Worm (Caenorhabditis elegans) whole organism, mixed stage, embryonic: ENCODE results near the gene Y116F11A.6.
"Not testable (repeated sequence)": the region's sequence is repeated elsewhere in the genome, so short reads cannot be mapped to it uniquely, and the experiment has no call there.

ENCODE experiments used
- M03D4.4 ChIP-seq: sonication (generic microtip); optimal IDR thresholded peaks from 2 replicates; lab custom pipeline; 2017; ENCODE audit warnings: mild to moderate bottlenecking, missing genetic modification characterization, missing compliant biosample characterization
- bed-3 ChIP-seq: fragments of 200-800 bp; sonication (Bioruptor generic); optimal IDR thresholded peaks from 3 replicates; lab custom pipeline; 2018; ENCODE audit warnings: mild to moderate bottlenecking, missing genetic modification characterization, moderate library complexity, missing compliant biosample characterization
- blmp-1 ChIP-seq: fragments of 150-350 bp; optimal IDR thresholded peaks from 2 replicates; lab custom pipeline; 2014; ENCODE audit warnings: missing biosample characterization, missing genetic modification characterization
- ceh-39 ChIP-seq: fragments of 150-350 bp; optimal IDR thresholded peaks from 2 replicates; lab custom pipeline; 2014; ENCODE audit warnings: missing biosample characterization, missing genetic modification characterization
- ceh-43 ChIP-seq: fragments of 200-800 bp; sonication (Bioruptor generic); optimal IDR thresholded peaks from 2 replicates; lab custom pipeline; 2018; ENCODE audit warnings: mild to moderate bottlenecking, missing genetic modification characterization, moderate library complexity, missing compliant biosample characterization
- ceh-83 ChIP-seq: fragments of 200-800 bp; sonication (Bioruptor generic); optimal IDR thresholded peaks from 2 replicates; lab custom pipeline; 2018; ENCODE audit warnings: mild to moderate bottlenecking, missing genetic modification characterization, missing compliant biosample characterization
- ces-1 ChIP-seq: fragments of 150-350 bp; optimal IDR thresholded peaks from 2 replicates; lab custom pipeline; 2014; ENCODE audit warnings: missing biosample characterization, missing genetic modification reagents, missing genetic modification characterization
- cnd-1 ChIP-seq: fragments of 200-800 bp; sonication (Bioruptor generic); optimal IDR thresholded peaks from 2 replicates; lab custom pipeline; 2018; ENCODE audit warnings: mild to moderate bottlenecking, missing genetic modification characterization, missing compliant biosample characterization
- drap-1 ChIP-seq: fragments of 200-800 bp; sonication (Bioruptor generic); optimal IDR thresholded peaks from 3 replicates; lab custom pipeline; 2018; ENCODE audit warnings: mild to moderate bottlenecking, missing genetic modification characterization, missing compliant biosample characterization
- elt-1 ChIP-seq: sonication (generic microtip); optimal IDR thresholded peaks from 2 replicates; lab custom pipeline; 2017; ENCODE audit warnings: missing genetic modification characterization, mild to moderate bottlenecking, missing compliant biosample characterization, antibody characterized with exemption, moderate library complexity, borderline replicate concordance; ENCODE audit not compliant: insufficient read depth
- elt-3 ChIP-seq: fragments of 150-350 bp; optimal IDR thresholded peaks from 2 replicates; lab custom pipeline; 2014; ENCODE audit warnings: missing biosample characterization, missing genetic modification characterization
- ham-2 ChIP-seq: fragments of 200-800 bp; sonication (Bioruptor generic); optimal IDR thresholded peaks from 2 replicates; lab custom pipeline; 2018; ENCODE audit warnings: mild to moderate bottlenecking, missing genetic modification characterization, missing compliant biosample characterization
- lin-13 ChIP-seq: fragments of 150-350 bp; optimal IDR thresholded peaks from 2 replicates; lab custom pipeline; 2014; ENCODE audit warnings: missing biosample characterization, missing genetic modification characterization
- lin-32 ChIP-seq: fragments of 200-800 bp; sonication (Bioruptor generic); optimal IDR thresholded peaks from 2 replicates; lab custom pipeline; 2018; ENCODE audit warnings: mild to moderate bottlenecking, missing genetic modification characterization, missing compliant biosample characterization
- lsy-2 ChIP-seq: fragments of 150-350 bp; optimal IDR thresholded peaks from 2 replicates; lab custom pipeline; 2014; ENCODE audit warnings: missing biosample characterization, missing genetic modification characterization
- mab-5 ChIP-seq: fragments of 150-350 bp; optimal IDR thresholded peaks from 2 replicates; lab custom pipeline; 2014; ENCODE audit warnings: missing biosample characterization, missing genetic modification characterization
- mep-1 ChIP-seq: fragments of 150-350 bp; optimal IDR thresholded peaks from 2 replicates; lab custom pipeline; 2017; ENCODE audit warnings: missing biosample characterization, missing genetic modification reagents, missing genetic modification characterization, inconsistent platforms
- mls-2 ChIP-seq: sonication (generic microtip); optimal IDR thresholded peaks from 2 replicates; lab custom pipeline; 2016; ENCODE audit warnings: mild to moderate bottlenecking, missing genetic modification characterization, moderate library complexity, missing compliant biosample characterization
- nhr-12 ChIP-seq: fragments of 150-350 bp; optimal IDR thresholded peaks from 2 replicates; lab custom pipeline; 2014; ENCODE audit warnings: missing biosample characterization, missing genetic modification characterization
- nhr-2 ChIP-seq: fragments of 150-350 bp; optimal IDR thresholded peaks from 2 replicates; lab custom pipeline; 2014; ENCODE audit warnings: missing biosample characterization, missing genetic modification characterization
- pha-4 ChIP-seq: fragments of 150-350 bp; optimal IDR thresholded peaks from 2 replicates; lab custom pipeline; 2018; ENCODE audit warnings: missing biosample characterization, missing genetic modification reagents, missing genetic modification characterization
- sem-2 ChIP-seq: fragments of 200-800 bp; sonication (Bioruptor generic); optimal IDR thresholded peaks from 2 replicates; lab custom pipeline; 2018; ENCODE audit warnings: mild to moderate bottlenecking, missing genetic modification characterization, missing compliant biosample characterization
- snpc-4 ChIP-seq: fragments of 150-350 bp; optimal IDR thresholded peaks from 2 replicates; lab custom pipeline; 2014; ENCODE audit warnings: missing biosample characterization, missing genetic modification characterization
- sptf-1 ChIP-seq: sonication (generic microtip); optimal IDR thresholded peaks from 2 replicates; lab custom pipeline; 2017; ENCODE audit warnings: mild to moderate bottlenecking, missing genetic modification characterization, moderate library complexity, missing compliant biosample characterization
- tbx-8 ChIP-seq: fragments of 200-800 bp; sonication (Bioruptor generic); optimal IDR thresholded peaks from 2 replicates; lab custom pipeline; 2018; ENCODE audit warnings: mild to moderate bottlenecking, missing genetic modification characterization, moderate library complexity, missing compliant biosample characterization
- unc-120 ChIP-seq: sonication (generic microtip); optimal IDR thresholded peaks from 2 replicates; lab custom pipeline; 2017; ENCODE audit warnings: missing genetic modification characterization, missing compliant biosample characterization; ENCODE audit not compliant: poor library complexity, severe bottlenecking
- unc-39 ChIP-seq: fragments of 150-350 bp; optimal IDR thresholded peaks from 2 replicates; lab custom pipeline; 2014; ENCODE audit warnings: missing biosample characterization, missing genetic modification characterization
- unc-62 ChIP-seq: fragments of 150-350 bp; optimal IDR thresholded peaks from 2 replicates; lab custom pipeline; 2014; ENCODE audit warnings: missing biosample characterization, missing genetic modification reagents, missing genetic modification characterization
- zip-8 ChIP-seq: fragments of 150-350 bp; optimal IDR thresholded peaks from 2 replicates; lab custom pipeline; 2014; ENCODE audit warnings: missing biosample characterization, missing genetic modification characterization
- ztf-11 ChIP-seq: fragments of 150-350 bp; optimal IDR thresholded peaks from 2 replicates; lab custom pipeline; 2014; ENCODE audit warnings: missing biosample characterization, missing genetic modification characterization

The Y116F11A.6 gene

DNA sequence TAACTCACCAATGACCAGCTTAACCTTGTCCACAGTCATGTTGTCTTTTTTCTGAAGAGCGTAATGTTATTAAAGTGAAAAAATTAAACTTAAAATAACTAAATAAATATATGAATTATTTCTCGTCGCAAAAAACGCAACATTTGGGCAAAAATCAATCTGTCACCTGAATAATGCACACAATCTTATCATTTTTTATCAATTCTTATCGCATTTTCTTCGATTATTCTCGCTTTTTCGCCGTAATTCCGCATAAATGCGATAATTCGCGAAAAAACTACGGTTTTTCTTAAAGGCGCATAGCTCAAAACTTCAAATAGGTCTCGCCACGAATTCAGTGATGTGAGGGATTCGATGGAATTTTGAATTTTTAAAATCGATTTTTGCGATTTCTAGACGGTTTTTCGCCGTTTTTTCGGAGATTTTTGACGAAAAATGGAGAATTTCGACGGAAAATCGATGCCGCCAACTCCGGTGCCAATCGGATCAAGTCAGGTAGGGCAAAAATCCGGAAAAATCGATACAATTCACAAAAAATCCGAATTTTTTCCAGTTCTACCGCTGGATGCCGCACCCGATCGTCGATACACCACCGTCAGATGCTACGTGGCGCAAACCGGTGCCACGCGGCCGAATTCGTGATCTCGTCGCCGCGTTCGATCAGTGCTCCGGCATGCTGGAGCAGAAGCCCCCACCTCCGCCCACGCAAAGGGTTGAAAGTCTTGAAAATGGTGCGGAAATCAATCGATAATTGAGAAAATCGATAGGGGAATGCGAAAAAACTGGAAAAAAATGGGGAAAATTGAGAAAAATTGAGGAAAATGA, 21.8 kb upstream of the Y116F11A.6 start, which contains the start of the genes Y43F8C.13 and ani-3:
TSS of gene Y43F8C.13 (minus strand) at position 51 of the 825 bp plus-strand sequence.
TSS of gene ani-3 (plus strand) at position 385 of the 825 bp plus-strand sequence.
- TF ChIP-seq blmp-1 (tag; lab: Kevin White, UChicago) (no peak), lin-32 (GFP tag; lab: Kevin White, UChicago) (no peak), nhr-2 (tag; lab: Kevin White, UChicago) (no peak), lin-13 (tag; lab: Kevin White, UChicago) (no peak), mls-2 (no peak), ceh-43 (no peak), lsy-2 (tag; lab: Kevin White, UChicago) (no peak), unc-39 (tag; lab: Kevin White, UChicago) (no peak), M03D4.4 (tag; lab: Kevin White, UChicago) (no peak), sem-2 (GFP tag; lab: Kevin White, UChicago) (no peak), ceh-39 (no peak)
- TF ChIP-seq, all 35 proteins: peak for 0

DNA sequence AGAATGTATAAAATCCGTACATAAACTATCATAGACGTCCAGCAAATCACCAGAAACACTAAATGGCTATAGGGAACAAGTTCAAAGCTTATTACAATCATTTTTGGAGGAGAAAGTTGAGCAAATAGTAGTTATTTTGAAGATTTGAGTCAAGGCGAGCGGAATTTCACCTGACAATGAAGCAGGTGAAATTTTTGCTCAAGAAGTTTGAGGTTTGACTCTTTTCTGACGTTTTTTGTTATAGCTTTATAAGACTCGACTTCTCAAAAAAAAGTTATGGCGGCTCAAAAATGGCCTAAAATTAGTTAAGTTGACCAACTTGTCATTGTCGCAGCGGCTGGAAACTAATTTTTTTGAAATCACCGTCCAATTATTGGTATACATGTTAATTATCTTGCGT, 10.5 kb upstream of the Y116F11A.6 start, which contains the start of gene srv-3:
TSS of gene srv-3 (minus strand) at position 101 of the 400 bp plus-strand sequence.
- TF ChIP-seq mep-1 (no peak), bed-3 (GFP tag; lab: Kevin White, UChicago) (no peak)
- TF ChIP-seq, all 35 proteins: peak for 0

DNA sequence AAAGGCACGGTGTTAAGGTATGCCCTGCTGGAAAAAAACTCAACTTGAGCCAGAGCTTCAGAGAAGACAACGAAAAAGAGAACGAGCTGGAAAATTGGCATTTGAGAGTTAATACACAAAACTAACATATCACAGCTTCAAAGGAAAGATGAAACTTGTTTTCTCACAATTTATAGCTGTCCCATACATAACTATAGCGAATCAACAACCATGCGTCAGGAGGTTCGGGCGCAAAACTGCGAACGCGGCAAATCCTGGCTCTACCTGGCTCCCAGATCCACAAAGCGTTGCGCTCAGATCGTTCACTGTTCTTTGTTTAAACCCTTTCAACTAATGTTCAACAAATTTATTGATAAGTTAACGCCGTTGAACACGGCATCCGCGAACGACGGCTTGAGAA, 8.8 kb upstream of the Y116F11A.6 start, which contains the start of gene Y43F8C.15:
TSS of gene Y43F8C.15 (minus strand) at position 101 of the 400 bp plus-strand sequence.
- not testable (repeated sequence) for TF ChIP-seq lin-32 (GFP tag; lab: Kevin White, UChicago); zip-8 (tag; lab: Kevin White, UChicago); blmp-1 (tag; lab: Kevin White, UChicago)
- TF ChIP-seq, all 35 proteins: peak for 0; not testable (repeated sequence) for 35

DNA sequence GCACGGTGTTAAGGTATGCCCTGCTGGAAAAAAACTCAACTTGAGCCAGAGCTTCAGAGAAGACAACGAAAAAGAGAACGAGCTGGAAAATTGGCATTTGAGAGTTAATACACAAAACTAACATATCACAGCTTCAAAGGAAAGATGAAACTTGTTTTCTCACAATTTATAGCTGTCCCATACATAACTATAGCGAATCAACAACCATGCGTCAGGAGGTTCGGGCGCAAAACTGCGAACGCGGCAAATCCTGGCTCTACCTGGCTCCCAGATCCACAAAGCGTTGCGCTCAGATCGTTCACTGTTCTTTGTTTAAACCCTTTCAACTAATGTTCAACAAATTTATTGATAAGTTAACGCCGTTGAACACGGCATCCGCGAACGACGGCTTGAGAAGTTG, 7.7 kb upstream of the Y116F11A.6 start, which contains the start of gene Y43F8C.23:
TSS of gene Y43F8C.23 (minus strand) at position 101 of the 400 bp plus-strand sequence.
- not testable (repeated sequence) for TF ChIP-seq drap-1; nhr-12 (tag; lab: Kevin White, UChicago); sptf-1 (tag; lab: Kevin White, UChicago)
- TF ChIP-seq, all 35 proteins: peak for 0; not testable (repeated sequence) for 35

DNA sequence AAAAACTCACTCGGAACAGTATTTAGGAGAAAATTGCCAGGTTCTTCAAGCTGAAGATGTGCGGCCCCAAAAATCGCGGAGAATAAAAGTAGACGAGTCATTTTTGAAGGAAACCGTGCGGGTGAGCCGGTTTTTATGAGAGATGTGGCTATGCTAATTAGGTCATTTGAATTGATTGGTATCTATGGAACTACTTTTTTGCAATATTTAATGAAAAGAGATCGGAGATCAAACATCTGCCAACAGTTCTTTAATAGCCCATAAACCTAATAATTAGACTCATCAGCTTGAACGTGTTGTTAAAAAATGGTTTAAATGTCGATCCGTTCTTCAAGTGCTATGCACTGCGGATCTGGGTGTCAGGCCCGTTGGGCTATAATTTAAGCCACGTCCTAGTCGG, 3.9 kb upstream of the Y116F11A.6 start, which contains the start of gene Y43F8C.16:
TSS of gene Y43F8C.16 (minus strand) at position 101 of the 400 bp plus-strand sequence.
- no peak for TF ChIP-seq pha-4 (tag; lab: Kevin White, UChicago)
- TF ChIP-seq snpc-4 (tag; lab: Kevin White, UChicago), result no peak
- TF ChIP-seq lsy-2 (tag; lab: Kevin White, UChicago), result no peak
- TF ChIP-seq unc-62 (GFP tag; lab: Kevin White, UChicago), result no peak
- no peak for TF ChIP-seq tbx-8 (GFP tag; lab: Kevin White, UChicago)
- TF ChIP-seq ceh-83 (GFP tag; lab: Kevin White, UChicago), result no peak
- TF ChIP-seq zip-8 (tag; lab: Kevin White, UChicago), result no peak
- no peak for TF ChIP-seq unc-120
- TF ChIP-seq bed-3 (GFP tag; lab: Kevin White, UChicago), result no peak
- TF ChIP-seq ham-2 (GFP tag; lab: Kevin White, UChicago), result no peak
- no peak for TF ChIP-seq lin-32 (GFP tag; lab: Kevin White, UChicago)
- TF ChIP-seq unc-39 (tag; lab: Kevin White, UChicago), result no peak
- TF ChIP-seq cnd-1 (tag; lab: Kevin White, UChicago), result no peak
- no peak for TF ChIP-seq sptf-1 (tag; lab: Kevin White, UChicago)
- no peak for TF ChIP-seq elt-3 (tag; lab: Kevin White, UChicago)
- TF ChIP-seq ztf-11, result no peak
- TF ChIP-seq ces-1 (GFP tag; lab: Kevin White, UChicago), result no peak

DNA sequence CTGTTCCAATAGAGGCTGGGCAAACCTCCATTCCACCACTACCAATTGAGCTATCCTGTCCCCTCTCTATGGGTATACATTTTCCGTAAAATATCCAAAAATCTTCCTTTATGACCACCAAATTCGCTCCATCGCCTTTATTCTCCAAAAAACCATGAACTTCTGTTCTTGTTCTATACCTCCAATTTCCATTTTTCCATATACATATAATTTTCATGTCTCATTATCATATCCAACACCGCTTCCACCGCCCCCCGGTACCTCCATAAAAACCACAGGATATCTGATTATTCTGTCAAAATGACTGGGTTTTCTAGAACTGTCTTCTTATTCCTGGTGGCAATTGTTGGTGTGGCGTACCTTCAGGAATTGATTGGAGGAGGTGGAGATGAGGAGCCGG, 3.5 kb upstream of the Y116F11A.6 start, which contains the start of gene Y43F8C.17:
TSS of gene Y43F8C.17 (plus strand) at position 301 of the 400 bp plus-strand sequence.
- TF ChIP-seq mab-5 (no peak), sptf-1 (tag; lab: Kevin White, UChicago) (no peak), pha-4 (tag; lab: Kevin White, UChicago) (no peak), lin-13 (tag; lab: Kevin White, UChicago) (no peak), tbx-8 (GFP tag; lab: Kevin White, UChicago) (no peak), sem-2 (GFP tag; lab: Kevin White, UChicago) (no peak), cnd-1 (tag; lab: Kevin White, UChicago) (no peak), elt-3 (tag; lab: Kevin White, UChicago) (no peak), elt-1 (tag; lab: Kevin White, UChicago) (no peak), ceh-39 (no peak), lin-32 (GFP tag; lab: Kevin White, UChicago) (no peak), unc-39 (tag; lab: Kevin White, UChicago) (no peak), nhr-12 (tag; lab: Kevin White, UChicago) (no peak), unc-62 (GFP tag; lab: Kevin White, UChicago) (no peak), mep-1 (no peak)
